Worm (Caenorhabditis elegans): ENCODE measurements around the gene T13F2.2.

ce11 chrIV:9762667-9763173 is 34.4 kb downstream of the T13F2.2 start:
- TF ChIP-seq dpl-1 (GFP tag; optimal IDR thresholded peaks at IDR 0.05) (no peak), nhr-12 (tag; optimal IDR thresholded peaks at IDR 0.05) (no peak), unc-130 (tag; optimal IDR thresholded peaks at IDR 0.05) (no peak), snpc-4 (tag; optimal IDR thresholded peaks at IDR 0.05) (no peak), irx-1 (tag; optimal IDR thresholded peaks at IDR 0.05) (no peak)

Measured in whole organism, L1 larva.